Fruit fly (Drosophila melanogaster) whole organism, wandering third instar larva: ENCODE results near the gene CG4133.

ENCODE experiments used
- Abd-B ChIP-seq: fragments of >200 bp; optimal IDR thresholded peaks from 2 replicates; lab custom pipeline; 2017; ENCODE audit warnings: missing biosample characterization, missing genetic modification characterization
- CG32264 ChIP-seq: fragments of 200-800 bp; sonication (Bioruptor generic); optimal IDR thresholded peaks from 2 replicates; lab custom pipeline; 2016; ENCODE audit warnings: missing biosample characterization, missing genetic modification characterization
- CG9705 ChIP-seq: fragments of 200-800 bp; sonication (Bioruptor generic); optimal IDR thresholded peaks from 2 replicates; lab custom pipeline; 2018; ENCODE audit warnings: missing biosample characterization, mild to moderate bottlenecking, missing genetic modification characterization
- CrebA ChIP-seq: fragments of 200-800 bp; sonication (Bioruptor generic); optimal IDR thresholded peaks from 2 replicates; lab custom pipeline; 2016; ENCODE audit warnings: missing biosample characterization, mild to moderate bottlenecking, missing genetic modification characterization, borderline replicate concordance
- Dif ChIP-seq: fragments of 200-275, 200-300 bp; sonication (Bioruptor generic); optimal IDR thresholded peaks from 2 replicates; lab custom pipeline; 2018; ENCODE audit warnings: missing biosample characterization, missing genetic modification characterization; ENCODE audit not compliant: partially characterized antibody
- HLH106 ChIP-seq: fragments of 200-800 bp; optimal IDR thresholded peaks from 3 replicates; lab custom pipeline; 2019; ENCODE audit warnings: missing biosample characterization, mild to moderate bottlenecking, missing genetic modification characterization, moderate library complexity
- Hnf4 ChIP-seq: fragments of 200-800 bp; sonication (Bioruptor generic); optimal IDR thresholded peaks from 2 replicates; lab custom pipeline; 2016; ENCODE audit warnings: missing biosample characterization, mild to moderate bottlenecking, missing genetic modification characterization
- Hr78 ChIP-seq: fragments of >200 bp; optimal IDR thresholded peaks from 2 replicates; lab custom pipeline; 2017; ENCODE audit warnings: missing biosample characterization, missing genetic modification characterization
- Hr83 ChIP-seq: fragments of 200-300 bp; sonication (Bioruptor generic); optimal IDR thresholded peaks from 2 replicates; lab custom pipeline; 2016; ENCODE audit warnings: missing biosample characterization, mild to moderate bottlenecking, missing genetic modification characterization, moderate library complexity; ENCODE audit not compliant: poor library complexity, severe bottlenecking
- Jra ChIP-seq: sonication (Bioruptor generic); optimal IDR thresholded peaks from 2 replicates; lab custom pipeline; 2016; ENCODE audit warnings: missing biosample characterization, missing genetic modification characterization
- Mio ChIP-seq: sonication (Bioruptor generic); optimal IDR thresholded peaks from 2 replicates; lab custom pipeline; 2016; ENCODE audit warnings: missing biosample characterization, missing genetic modification characterization
- Myc ChIP-seq: fragments of >200 bp; optimal IDR thresholded peaks from 2 replicates; lab custom pipeline; 2017
- N ChIP-seq: fragments of >200 bp; optimal IDR thresholded peaks from 2 replicates; lab custom pipeline; 2018; ENCODE audit warnings: missing biosample characterization, missing external identifiers, missing genetic modification characterization
- OdsH ChIP-seq: fragments of 200-800 bp; sonication (Bioruptor generic); optimal IDR thresholded peaks from 2 replicates; lab custom pipeline; 2016; ENCODE audit warnings: missing biosample characterization, mild to moderate bottlenecking, missing genetic modification characterization
- Rel ChIP-seq, 2 experiments: fragments of 200-800 bp; sonication (Bioruptor generic) in 1 of 2; optimal IDR thresholded peaks; 2 replicates in 1 of 2; 3 replicates in 1 of 2; lab custom pipeline; 2016 to 2019; ENCODE audit warnings: mild to moderate bottlenecking in 2 of 2, missing biosample characterization in 2 of 2, missing genetic modification characterization in 2 of 2, moderate library complexity in 1 of 2
- Sp1 ChIP-seq: fragments of 200-800 bp; sonication (Bioruptor generic); optimal IDR thresholded peaks from 3 replicates; lab custom pipeline; 2019; ENCODE audit warnings: missing biosample characterization, mild to moderate bottlenecking, missing genetic modification characterization, moderate library complexity
- Vsx2 ChIP-seq: fragments of 200-300, 225-300 bp; sonication (Bioruptor generic); optimal IDR thresholded peaks from 2 replicates; lab custom pipeline; 2018; ENCODE audit warnings: missing biosample characterization, missing genetic modification characterization; ENCODE audit not compliant: partially characterized antibody
- br ChIP-seq: fragments of 200-800 bp; sonication (Bioruptor generic); optimal IDR thresholded peaks from 2 replicates; lab custom pipeline; 2016; ENCODE audit warnings: missing biosample characterization, missing genetic modification characterization
- brk ChIP-seq: fragments of 200-800 bp; sonication (Bioruptor generic); optimal IDR thresholded peaks from 2 replicates; lab custom pipeline; 2016; ENCODE audit warnings: missing biosample characterization, mild to moderate bottlenecking, missing genetic modification characterization
- dl ChIP-seq, 2 experiments: fragments of 175-275, 200-275 bp in 1 of 2; fragments of 200-275 bp in 1 of 2; sonication (Bioruptor generic); optimal IDR thresholded peaks; lab custom pipeline; 2018; ENCODE audit warnings: mild to moderate bottlenecking in 2 of 2, missing biosample characterization in 2 of 2, missing genetic modification characterization in 2 of 2, moderate library complexity in 2 of 2; ENCODE audit not compliant: partially characterized antibody in 2 of 2, insufficient read depth in 1 of 2
- dmrt93B ChIP-seq: fragments of 200-800 bp; sonication (Bioruptor generic); optimal IDR thresholded peaks from 2 replicates; lab custom pipeline; 2018; ENCODE audit warnings: missing biosample characterization, mild to moderate bottlenecking, missing genetic modification characterization
- dsf ChIP-seq: sonication (Bioruptor generic); optimal IDR thresholded peaks from 2 replicates; lab custom pipeline; 2016; ENCODE audit warnings: missing biosample characterization, missing genetic modification characterization, borderline replicate concordance
- foxo ChIP-seq, 2 experiments: fragments of 200-800 bp; sonication (Bioruptor generic); optimal IDR thresholded peaks; 2 replicates in 1 of 2; 3 replicates in 1 of 2; lab custom pipeline; 2016 to 2017; ENCODE audit warnings: missing biosample characterization in 2 of 2, missing genetic modification characterization in 2 of 2
- fru ChIP-seq: fragments of 200-800 bp; sonication (Bioruptor generic); optimal IDR thresholded peaks from 3 replicates; lab custom pipeline; 2016; ENCODE audit warnings: missing biosample characterization, mild to moderate bottlenecking, missing genetic modification characterization
- h ChIP-seq: fragments of 200-800 bp; sonication (Bioruptor generic); optimal IDR thresholded peaks from 3 replicates; lab custom pipeline; 2016; ENCODE audit warnings: missing biosample characterization, mild to moderate bottlenecking, missing genetic modification characterization
- jim ChIP-seq: fragments of 175-275, 200-325 bp; sonication (Bioruptor generic); optimal IDR thresholded peaks from 2 replicates; lab custom pipeline; 2016; ENCODE audit warnings: missing biosample characterization, mild to moderate bottlenecking, missing genetic modification characterization
- pan ChIP-seq: fragments of >200 bp; optimal IDR thresholded peaks from 2 replicates; lab custom pipeline; 2017
- psq ChIP-seq: fragments of 200-800 bp; sonication (Bioruptor generic); optimal IDR thresholded peaks from 3 replicates; lab custom pipeline; 2017; ENCODE audit warnings: missing biosample characterization, mild to moderate bottlenecking, missing genetic modification characterization, moderate library complexity
- rgr ChIP-seq: fragments of 200-800 bp; sonication (Bioruptor generic); optimal IDR thresholded peaks from 3 replicates; lab custom pipeline; 2016; ENCODE audit warnings: missing biosample characterization, mild to moderate bottlenecking, missing genetic modification characterization
- sage ChIP-seq: fragments of 200-800 bp; sonication (Bioruptor generic); optimal IDR thresholded peaks from 2 replicates; lab custom pipeline; 2016; ENCODE audit warnings: missing biosample characterization, mild to moderate bottlenecking, missing genetic modification characterization
- sv ChIP-seq: fragments of 200-800 bp; sonication (Bioruptor generic); optimal IDR thresholded peaks from 3 replicates; lab custom pipeline; 2016; ENCODE audit warnings: missing biosample characterization, missing genetic modification characterization
- tai ChIP-seq: sonication (Bioruptor generic); optimal IDR thresholded peaks from 2 replicates; lab custom pipeline; 2016; ENCODE audit warnings: missing biosample characterization, missing genetic modification characterization
- usp ChIP-seq: fragments of >200 bp; optimal IDR thresholded peaks from 2 replicates; lab custom pipeline; 2017; ENCODE audit warnings: missing biosample characterization, missing genetic modification characterization
- woc ChIP-seq: sonication (Bioruptor generic); optimal IDR thresholded peaks from 2 replicates; lab custom pipeline; 2016; ENCODE audit warnings: missing biosample characterization, mild to moderate bottlenecking, missing genetic modification characterization

CG4133 gene

dm6 chr2L:447124-447523 lies 8.2 kb upstream of the CG4133 start:
- TF ChIP-seq Jra, result no peak
- TF ChIP-seq HLH106, result no peak
- TF ChIP-seq CrebA (GFP tag; lab: Kevin White, UChicago), result no peak
- TF ChIP-seq rgr (GFP tag; lab: Kevin White, UChicago), result no peak
- TF ChIP-seq usp (GFP tag; lab: Kevin White, UChicago), result no peak
- TF ChIP-seq Mio, result no peak
- TF ChIP-seq Vsx2, result no peak
- no peak for TF ChIP-seq br (GFP tag; lab: Kevin White, UChicago)
- no peak for TF ChIP-seq foxo (GFP tag; optimal IDR thresholded peaks at IDR 0.05; lab: Kevin White, UChicago)
- TF ChIP-seq Dif (GFP tag; lab: Kevin White, UChicago), result no peak
- TF ChIP-seq brk, result no peak
- TF ChIP-seq sv (GFP tag; lab: Kevin White, UChicago), result no peak
- no peak for TF ChIP-seq jim (GFP tag; lab: Kevin White, UChicago)
- no peak for TF ChIP-seq dsf
- no peak for TF ChIP-seq CG32264
- no peak for TF ChIP-seq Hr78
- no peak for TF ChIP-seq Myc (lab: Kevin White, UChicago)
- TF ChIP-seq Abd-B, result no peak
- TF ChIP-seq, all 38 proteins: peak for 0

- peak in 1 of 2 experiments; percentile 40 for TF ChIP-seq foxo (GFP tag; optimal IDR thresholded peaks at IDR 0.05; lab: Kevin White, UChicago)
- no peak for TF ChIP-seq sage (GFP tag; lab: Kevin White, UChicago)
- TF ChIP-seq fru, result peak; percentile 32
- no peak for TF ChIP-seq Hr83 (GFP tag; lab: Kevin White, UChicago)
- peak; percentile 0 for TF ChIP-seq h
- no peak for TF ChIP-seq Rel (GFP tag; optimal IDR thresholded peaks at IDR 0.05; lab: Kevin White, UChicago)
- TF ChIP-seq Rel (tag; optimal IDR thresholded peaks at IDR 0.05; lab: Kevin White, UChicago), result peak; percentile 75
- TF ChIP-seq OdsH (GFP tag; lab: Kevin White, UChicago), result peak; percentile 31
- peak; percentile 41 for TF ChIP-seq rgr (GFP tag; lab: Kevin White, UChicago)
- TF ChIP-seq psq (GFP tag; lab: Kevin White, UChicago), result peak; percentile 14
- no peak for TF ChIP-seq woc (GFP tag; lab: Kevin White, UChicago)
- peak; percentile 38 for TF ChIP-seq HLH106
- TF ChIP-seq Hnf4, result no peak
- TF ChIP-seq dl (GFP tag; optimal IDR thresholded peaks at IDR 0.05; lab: Kevin White, UChicago; ENCODE audit: insufficient read depth in 1 of 2, partially characterized antibody in 2 of 2), result peak in 1 of 2 experiments; percentile 1
- peak; percentile 33 for TF ChIP-seq Sp1 (GFP tag; lab: Kevin White, UChicago)
Measured at dm6 chr2L:451705-452472, 3.4 kb upstream of the CG4133 start.

- no peak for TF ChIP-seq Jra
- TF ChIP-seq usp (GFP tag; lab: Kevin White, UChicago), result no peak
- TF ChIP-seq dl (GFP tag; optimal IDR thresholded peaks at IDR 0.05; lab: Kevin White, UChicago; ENCODE audit: insufficient read depth in 1 of 2, partially characterized antibody in 2 of 2), result no peak
- TF ChIP-seq Dif (GFP tag; lab: Kevin White, UChicago), result no peak
- peak; percentile 30 for TF ChIP-seq Sp1 (GFP tag; lab: Kevin White, UChicago)
- no peak for TF ChIP-seq CrebA (GFP tag; lab: Kevin White, UChicago)
- TF ChIP-seq psq (GFP tag; lab: Kevin White, UChicago), result no peak
- no peak for TF ChIP-seq Abd-B
- TF ChIP-seq Myc (lab: Kevin White, UChicago), result no peak
- no peak for TF ChIP-seq tai (GFP tag; lab: Kevin White, UChicago)
- TF ChIP-seq Rel (GFP tag; optimal IDR thresholded peaks at IDR 0.05; lab: Kevin White, UChicago), result no peak
- peak; percentile 72 for TF ChIP-seq Rel (tag; optimal IDR thresholded peaks at IDR 0.05; lab: Kevin White, UChicago)
- TF ChIP-seq brk, result no peak
- no peak for TF ChIP-seq Hr78
- no peak for TF ChIP-seq CG9705
- TF ChIP-seq pan, result no peak
- peak; percentile 3 for TF ChIP-seq N (GFP tag; lab: Kevin White, UChicago)
- no peak for TF ChIP-seq Hr83 (GFP tag; lab: Kevin White, UChicago)
- no peak for TF ChIP-seq dmrt93B (GFP tag; lab: Kevin White, UChicago)
Measured at dm6 chr2L:452872-453271, 2.5 kb upstream of the CG4133 start, which contains the start of the genes crq and shv. Gene crq, minus strand, starts transcription at chr2L:453024. Gene shv, plus strand, starts transcription at chr2L:453108.
